Worm (Caenorhabditis elegans) whole organism, L4 larva: ENCODE data around the gene C03G5.14.
A peak's percentile ranks its signal among the peaks of the same experiment; 100 is the strongest.

ENCODE experiments used
- F49E8.2 ChIP-seq: sonication (generic microtip); optimal IDR thresholded peaks from 2 replicates; lab custom pipeline; 2016; ENCODE audit warnings: missing compliant biosample characterization, mild to moderate bottlenecking, missing genetic modification characterization, borderline replicate concordance
- T26A8.4 ChIP-seq: fragments of 200-800 bp; sonication (Bioruptor generic); IDR thresholded peaks from 2 replicates; pipeline ENCODE4 v1.3.6; 2022; ENCODE audit warnings: missing genetic modification characterization, missing compliant biosample characterization
- aha-1 ChIP-seq: fragments of 150-350 bp; peaks from one replicate; lab custom pipeline; 2014; ENCODE audit warnings: missing biosample characterization, missing genetic modification characterization
- aly-2 ChIP-seq: sonication (generic microtip); optimal IDR thresholded peaks from 2 replicates; lab custom pipeline; 2018; ENCODE audit warnings: missing biosample characterization, missing genetic modification characterization
- ceh-20 ChIP-seq: fragments of 200-800 bp; sonication (Bioruptor generic); IDR thresholded peaks from 2 replicates; pipeline ENCODE4 v1.3.6; 2022; ENCODE audit warnings: missing genetic modification reagents, missing genetic modification characterization, missing compliant biosample characterization
- ceh-28 ChIP-seq: fragments of 150-350 bp; optimal IDR thresholded peaks from 2 replicates; lab custom pipeline; 2014; ENCODE audit warnings: missing biosample characterization, missing genetic modification reagents, missing genetic modification characterization
- ceh-32 ChIP-seq: sonication (generic microtip); optimal IDR thresholded peaks from 2 replicates; lab custom pipeline; 2016; ENCODE audit warnings: mild to moderate bottlenecking, missing genetic modification characterization, missing compliant biosample characterization; ENCODE audit not compliant: poor library complexity
- ceh-44 ChIP-seq: fragments of 200-800 bp; sonication (Bioruptor generic); IDR thresholded peaks from 2 replicates; pipeline ENCODE4 v1.3.6; 2022; ENCODE audit warnings: missing genetic modification reagents, missing genetic modification characterization, missing compliant biosample characterization
- daf-19 ChIP-seq: fragments of 200-800 bp; sonication (Bioruptor generic); conservative IDR thresholded peaks from 2 replicates; pipeline ENCODE4 v1.3.6; 2022; ENCODE audit warnings: missing genetic modification characterization, missing compliant biosample characterization
- dmd-6 ChIP-seq: fragments of 200-800 bp; sonication (Bioruptor generic); IDR thresholded peaks from 2 replicates; pipeline ENCODE4 v1.3.6; 2022; ENCODE audit warnings: missing genetic modification reagents, missing genetic modification characterization, missing compliant biosample characterization
- dpl-1 ChIP-seq: fragments of 150-350 bp; optimal IDR thresholded peaks from 2 replicates; lab custom pipeline; 2014; ENCODE audit warnings: missing biosample characterization, missing genetic modification reagents, missing genetic modification characterization
- duxl-1 ChIP-seq: sonication (generic microtip); optimal IDR thresholded peaks from 2 replicates; lab custom pipeline; 2016; ENCODE audit warnings: mild to moderate bottlenecking, missing genetic modification characterization, moderate library complexity, missing compliant biosample characterization; ENCODE audit not compliant: poor library complexity
- egl-27 ChIP-seq: sonication (generic microtip); optimal IDR thresholded peaks from 3 replicates; lab custom pipeline; 2017; ENCODE audit warnings: missing biosample characterization, missing genetic modification reagents, missing genetic modification characterization
- gei-8 ChIP-seq: fragments of 200-800 bp; sonication (Bioruptor generic); optimal IDR thresholded peaks from 2 replicates; lab custom pipeline; 2018; ENCODE audit warnings: mild to moderate bottlenecking, missing genetic modification characterization, missing compliant biosample characterization
- hif-1 ChIP-seq, 2 experiments: sonication (generic microtip); optimal IDR thresholded peaks; 2 replicates each; lab custom pipeline; 2016 to 2017; ENCODE audit warnings: missing compliant biosample characterization in 2 of 2, missing genetic modification characterization in 2 of 2, missing genetic modification reagents in 2 of 2, missing genotype in 2 of 2, mild to moderate bottlenecking in 1 of 2
- hlh-30 ChIP-seq: sonication (generic microtip); optimal IDR thresholded peaks from 2 replicates; lab custom pipeline; 2017; ENCODE audit warnings: antibody characterized with exemption, mild to moderate bottlenecking, missing genetic modification characterization, missing compliant biosample characterization; ENCODE audit not compliant: insufficient read depth
- hmg-1.1 ChIP-seq: fragments of 200-800 bp; sonication (Bioruptor generic); IDR thresholded peaks from 2 replicates; pipeline ENCODE4 v1.3.6; 2022; ENCODE audit warnings: missing genetic modification reagents, missing genetic modification characterization, missing compliant biosample characterization
- lin-13 ChIP-seq: fragments of 150-350 bp; optimal IDR thresholded peaks from 2 replicates; lab custom pipeline; 2014; ENCODE audit warnings: missing biosample characterization, missing genetic modification reagents, missing genetic modification characterization
- lin-29 ChIP-seq: fragments of 200-800 bp; sonication (Bioruptor generic); IDR thresholded peaks from 2 replicates; pipeline ENCODE4 v1.3.6; 2022; ENCODE audit warnings: missing genetic modification reagents, missing genetic modification characterization, missing compliant biosample characterization
- lin-39 ChIP-seq: fragments of 150-350 bp; optimal IDR thresholded peaks from 2 replicates; lab custom pipeline; 2014; ENCODE audit warnings: missing biosample characterization, missing genetic modification reagents, missing genetic modification characterization
- madf-5 ChIP-seq, 2 experiments: fragments of 200-800 bp; sonication (Bioruptor generic); IDR thresholded peaks; 2 replicates each; pipeline ENCODE4 v1.3.6; 2022; ENCODE audit warnings: missing compliant biosample characterization in 2 of 2, missing genetic modification characterization in 2 of 2
- mdt-29 ChIP-seq: fragments of 200-800 bp; sonication (Bioruptor generic); IDR thresholded peaks from 2 replicates; pipeline ENCODE4 v1.3.6; 2022; ENCODE audit warnings: missing genetic modification reagents, missing genetic modification characterization, missing compliant biosample characterization
- mes-2 ChIP-seq: sonication (generic microtip); optimal IDR thresholded peaks from 2 replicates; lab custom pipeline; 2016; ENCODE audit warnings: missing genotype, mild to moderate bottlenecking, missing genetic modification characterization, missing compliant biosample characterization; ENCODE audit not compliant: poor library complexity, severe bottlenecking
- mxl-3 ChIP-seq: fragments of 200-800 bp; sonication (Bioruptor generic); optimal IDR thresholded peaks from 2 replicates; lab custom pipeline; 2018; ENCODE audit warnings: mild to moderate bottlenecking, missing genetic modification characterization, missing compliant biosample characterization
- nhr-10 ChIP-seq: fragments of 150-350 bp; optimal IDR thresholded peaks from 2 replicates; lab custom pipeline; 2014; ENCODE audit warnings: missing biosample characterization, missing genetic modification characterization
- nhr-102 ChIP-seq: sonication (generic microtip); optimal IDR thresholded peaks from 2 replicates; lab custom pipeline; 2016; ENCODE audit warnings: mild to moderate bottlenecking, missing genetic modification characterization, moderate library complexity, missing compliant biosample characterization
- nhr-11 ChIP-seq: fragments of 150-350 bp; optimal IDR thresholded peaks from 2 replicates; lab custom pipeline; 2014; ENCODE audit warnings: missing biosample characterization, missing genetic modification characterization
- nhr-25 ChIP-seq: sonication (generic microtip); optimal IDR thresholded peaks from 2 replicates; lab custom pipeline; 2017; ENCODE audit warnings: missing genetic modification characterization, mild to moderate bottlenecking, missing compliant biosample characterization, antibody characterized with exemption, moderate library complexity, borderline replicate concordance; ENCODE audit not compliant: insufficient read depth
- nhr-28 ChIP-seq: fragments of 150-350 bp; optimal IDR thresholded peaks from 2 replicates; lab custom pipeline; 2014; ENCODE audit warnings: missing biosample characterization, missing genetic modification characterization
- nhr-41 ChIP-seq: fragments of 200-800 bp; sonication (Bioruptor generic); IDR thresholded peaks from 2 replicates; pipeline ENCODE4 v1.3.6; 2022; ENCODE audit warnings: missing genetic modification reagents, missing genetic modification characterization, missing compliant biosample characterization
- nhr-42 ChIP-seq: fragments of 200-800 bp; sonication (Bioruptor generic); IDR thresholded peaks from 2 replicates; pipeline ENCODE4 v1.3.6; 2022; ENCODE audit warnings: missing genetic modification characterization, missing compliant biosample characterization
- nhr-48 ChIP-seq: sonication (generic microtip); optimal IDR thresholded peaks from 2 replicates; lab custom pipeline; 2016; ENCODE audit warnings: mild to moderate bottlenecking, missing genetic modification characterization, missing compliant biosample characterization
- nhr-6 ChIP-seq: fragments of 150-350 bp; optimal IDR thresholded peaks from 2 replicates; lab custom pipeline; 2014; ENCODE audit warnings: missing biosample characterization, missing genetic modification characterization
- nhr-77 ChIP-seq: fragments of 150-350 bp; optimal IDR thresholded peaks from 2 replicates; lab custom pipeline; 2014; ENCODE audit warnings: missing biosample characterization, missing genetic modification characterization
- pha-4 ChIP-seq, 2 experiments: fragments of 150-350 bp in 1 of 2; fragments of 200-800 bp in 1 of 2; sonication (Bioruptor generic) in 1 of 2; IDR thresholded peaks in 1 of 2; optimal IDR thresholded peaks in 1 of 2; 2 replicates each; pipeline versions ENCODE4 v1.3.6 to Lab custom; 2014 to 2022; ENCODE audit warnings: missing genetic modification characterization in 2 of 2, missing genetic modification reagents in 2 of 2, missing biosample characterization in 1 of 2, missing compliant biosample characterization in 1 of 2
- php-3 ChIP-seq: fragments of 200-800 bp; sonication (Bioruptor generic); IDR thresholded peaks from 2 replicates; pipeline ENCODE4 v1.3.6; 2022; ENCODE audit warnings: missing genetic modification reagents, missing genetic modification characterization, missing compliant biosample characterization
- pqm-1 ChIP-seq: sonication (generic microtip); optimal IDR thresholded peaks from 2 replicates; lab custom pipeline; 2017; ENCODE audit warnings: missing biosample characterization, missing genetic modification characterization
- sdz-12 ChIP-seq: fragments of 200-800 bp; sonication (Bioruptor generic); optimal IDR thresholded peaks from 2 replicates; lab custom pipeline; 2018; ENCODE audit warnings: mild to moderate bottlenecking, missing genetic modification characterization, missing compliant biosample characterization
- set-16 ChIP-seq: fragments of 200-800 bp; sonication (Bioruptor generic); IDR thresholded peaks from 2 replicates; pipeline ENCODE4 v1.3.6; 2022; ENCODE audit warnings: missing genetic modification reagents, missing genetic modification characterization, missing compliant biosample characterization
- snpc-1.2 ChIP-seq: fragments of 200-800 bp; sonication (Bioruptor generic); IDR thresholded peaks from 2 replicates; pipeline ENCODE4 v1.3.6; 2022; ENCODE audit warnings: missing genetic modification reagents, missing genetic modification characterization, missing compliant biosample characterization
- snpc-4 ChIP-seq: fragments of 150-350 bp; optimal IDR thresholded peaks from 2 replicates; lab custom pipeline; 2014; ENCODE audit warnings: missing biosample characterization, missing genetic modification characterization
- tra-1 ChIP-seq: fragments of 200-800 bp; sonication (Bioruptor generic); IDR thresholded peaks from 2 replicates; pipeline ENCODE4 v1.3.6; 2022; ENCODE audit warnings: missing genetic modification reagents, missing genetic modification characterization, missing compliant biosample characterization
- unc-39 ChIP-seq: sonication (generic microtip); optimal IDR thresholded peaks from 2 replicates; lab custom pipeline; 2017; ENCODE audit warnings: missing biosample characterization, missing genetic modification characterization
- unc-62 ChIP-seq, 3 experiments: fragments of 150-350 bp in 1 of 3; sonication (generic microtip); optimal IDR thresholded peaks in 2 of 3; peaks in 1 of 3; 1 replicate in 1 of 3; 2 replicates in 2 of 3; lab custom pipeline; 2014 to 2017; ENCODE audit warnings: missing biosample characterization in 3 of 3, missing genetic modification characterization in 3 of 3, missing genetic modification reagents in 3 of 3, missing genotype in 1 of 3
- vab-7 ChIP-seq: fragments of 200-800 bp; sonication (Bioruptor generic); IDR thresholded peaks from 2 replicates; pipeline ENCODE4 v1.3.6; 2022; ENCODE audit warnings: missing genetic modification reagents, missing genetic modification characterization, missing compliant biosample characterization
- zip-11 ChIP-seq: fragments of 200-800 bp; sonication (Bioruptor generic); IDR thresholded peaks from 2 replicates; pipeline ENCODE4 v1.3.6; 2022; ENCODE audit warnings: missing genetic modification characterization, missing compliant biosample characterization
- zip-2 ChIP-seq: fragments of 150-350 bp; optimal IDR thresholded peaks from 2 replicates; lab custom pipeline; 2014; ENCODE audit warnings: missing biosample characterization, missing genetic modification characterization
- ztf-7 ChIP-seq: fragments of 150-350 bp; optimal IDR thresholded peaks from 2 replicates; lab custom pipeline; 2014; ENCODE audit warnings: missing biosample characterization, missing genetic modification characterization

Gene C03G5.14

DNA sequence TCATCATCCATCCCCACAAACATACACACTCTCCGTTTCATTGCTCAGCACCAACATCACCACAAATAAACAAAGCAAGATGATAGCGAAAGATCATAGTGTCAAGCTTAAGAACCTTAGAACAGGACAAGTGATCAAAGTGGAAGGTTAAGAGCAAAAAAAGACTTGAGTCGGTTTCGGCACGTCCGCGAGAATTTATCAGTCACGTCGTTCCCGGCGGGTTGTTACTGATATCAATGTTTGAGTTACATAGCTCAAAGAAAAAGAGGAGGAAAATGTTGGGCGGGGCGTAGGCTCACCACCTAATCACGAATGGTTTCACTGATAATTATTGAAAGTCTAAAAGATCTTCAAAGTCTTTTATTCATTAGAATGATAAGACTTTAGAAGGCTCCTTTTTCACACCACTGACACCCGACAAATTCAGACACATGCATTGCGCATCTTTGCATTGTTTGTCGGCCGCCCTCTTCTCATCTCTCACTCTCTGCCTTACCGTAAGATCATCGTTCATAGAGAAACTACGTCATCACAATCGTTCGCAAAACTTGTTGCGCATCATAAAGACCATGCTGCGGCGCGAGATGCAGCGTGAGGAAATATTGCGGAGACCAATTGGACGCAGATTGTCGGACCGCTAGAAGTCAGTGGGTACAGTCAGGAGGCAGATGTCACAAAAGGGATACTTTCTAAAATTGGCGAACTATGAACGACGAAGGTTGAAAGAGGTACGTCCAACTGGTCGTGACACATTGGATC is 44.5 kb upstream of the C03G5.14 start:
- TF ChIP-seq sdz-12 (no peak), mes-2 (tag; lab: Kevin White, UChicago) (peak; percentile 10), unc-62 (GFP tag; optimal IDR thresholded peaks at IDR 0.05 in 1 of 2; lab: Kevin White, UChicago) (peak in 1 of 2 experiments; percentile 100), unc-62 (tag; optimal IDR thresholded peaks at IDR 0.05; lab: Kevin White, UChicago) (no peak), egl-27 (no peak), dmd-6 (peak; percentile 13), nhr-25 (tag; lab: Kevin White, UChicago) (peak; percentile 86), pqm-1 (peak; percentile 49), nhr-42 (GFP tag; lab: Robert Waterston, UW) (peak; percentile 36; the same call in 1 of the 2 replicates), mxl-3 (GFP tag; lab: Kevin White, UChicago) (peak; percentile 93), hif-1 (tag; optimal IDR thresholded peaks at IDR 0.05; lab: Kevin White, UChicago) (peak in 1 of 2 experiments; percentile 63), pha-4 (GFP tag; IDR thresholded peaks at IDR 0.05; lab: Robert Waterston, UW) (no peak), pha-4 (tag; optimal IDR thresholded peaks at IDR 0.05; lab: Kevin White, UChicago) (no peak), lin-13 (GFP tag; lab: Kevin White, UChicago) (no peak), hmg-1.1 (GFP tag; lab: Robert Waterston, UW) (no peak), snpc-1.2 (GFP tag; lab: Robert Waterston, UW) (no peak), ceh-20 (GFP tag; lab: Robert Waterston, UW) (peak; percentile 39; the same call in 1 of the 2 replicates), nhr-77 (tag; lab: Kevin White, UChicago) (peak; percentile 24), mdt-29 (GFP tag; lab: Robert Waterston, UW) (0 out of 2 replicates have a peak, but pooled peaks have one; percentile 38), F49E8.2 (tag; lab: Kevin White, UChicago) (no peak), aly-2 (tag; lab: Kevin White, UChicago) (no peak), aha-1 (tag; lab: Kevin White, UChicago) (peak; percentile 98), ceh-28 (tag; lab: Kevin White, UChicago) (no peak), nhr-41 (GFP tag; lab: Robert Waterston, UW) (no peak), gei-8 (no peak), ztf-7 (tag; lab: Kevin White, UChicago) (no peak), nhr-10 (tag; lab: Kevin White, UChicago) (peak; percentile 85), nhr-11 (peak; percentile 22), nhr-6 (tag; lab: Kevin White, UChicago) (peak; percentile 27), php-3 (GFP tag; lab: Robert Waterston, UW) (no peak), lin-29 (GFP tag; lab: Robert Waterston, UW) (no peak), snpc-4 (tag; lab: Kevin White, UChicago) (no peak), duxl-1 (tag; lab: Kevin White, UChicago) (peak; percentile 8), ceh-32 (no peak), hlh-30 (tag; lab: Kevin White, UChicago) (peak; percentile 83), ceh-44 (GFP tag; lab: Robert Waterston, UW) (no peak), daf-19 (GFP tag; lab: Robert Waterston, UW) (no peak), nhr-102 (tag; lab: Kevin White, UChicago) (peak; percentile 72), nhr-28 (tag; lab: Kevin White, UChicago) (peak; percentile 80), lin-39 (tag; lab: Kevin White, UChicago) (no peak), nhr-48 (tag; lab: Kevin White, UChicago) (peak; percentile 98), set-16 (peak; percentile 15; the same call in 1 of the 2 replicates), zip-2 (tag; lab: Kevin White, UChicago) (no peak), tra-1 (peak; percentile 74), vab-7 (GFP tag; lab: Robert Waterston, UW) (no peak), dpl-1 (GFP tag; lab: Kevin White, UChicago) (peak; percentile 22), zip-11 (GFP tag; lab: Robert Waterston, UW) (no peak), unc-39 (no peak), madf-5 (GFP tag; IDR thresholded peaks at IDR 0.05; lab: Robert Waterston, UW) (peak in 1 of 2 experiments; percentile 65; a peak in 1 of 4 replicates), T26A8.4 (GFP tag; lab: Robert Waterston, UW) (peak; percentile 41; the same call in 1 of the 2 replicates)
